Worm (Caenorhabditis elegans) whole organism, L4/young adult: ENCODE data around the gene K01F9.2.

Experiments used
- dao-5 ChIP-seq: sonication (generic microtip); optimal IDR thresholded peaks from 2 replicates; lab custom pipeline; 2016; ENCODE audit warnings: missing genotype, missing genetic modification characterization, moderate library complexity, missing compliant biosample characterization
- him-1 ChIP-seq: sonication (generic microtip); optimal IDR thresholded peaks from 2 replicates; lab custom pipeline; 2016; ENCODE audit warnings: missing genotype, missing genetic modification reagents, missing genetic modification characterization, missing compliant biosample characterization

DNA sequence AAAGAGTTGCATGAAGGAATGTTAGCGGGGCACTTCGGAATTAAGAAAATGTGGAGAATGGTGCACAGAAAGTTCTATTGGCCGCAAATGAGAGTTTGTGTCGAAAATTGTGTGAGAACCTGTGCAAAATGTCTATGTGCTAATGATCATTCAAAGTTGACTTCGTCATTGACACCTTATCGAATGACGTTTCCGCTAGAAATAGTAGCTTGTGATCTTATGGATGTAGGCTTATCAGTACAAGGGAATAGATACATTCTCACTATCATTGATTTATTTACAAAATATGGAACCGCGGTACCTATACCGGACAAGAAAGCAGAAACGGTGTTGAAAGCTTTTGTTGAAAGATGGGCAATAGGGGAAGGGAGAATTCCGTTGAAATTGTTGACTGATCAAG lies 18.4 kb downstream of the K01F9.2 start:
- TF ChIP-seq him-1 (tag; lab: Kevin White, UChicago), result no peak
- no peak for TF ChIP-seq dao-5
